Worm (Caenorhabditis elegans) whole organism, L2 larva: ENCODE data around the gene cpi-1.

Experiments
- ama-1 ChIP-seq: fragments of 150-350 bp; optimal IDR thresholded peaks from 2 replicates; lab custom pipeline; 2018; ENCODE audit warnings: inconsistent platforms
- skn-1 ChIP-seq: sonication (generic microtip); optimal IDR thresholded peaks from 2 replicates; lab custom pipeline; 2017; ENCODE audit warnings: missing biosample characterization, missing genetic modification characterization

ce11 chrIV:6095357-6095858 is 1.9 kb upstream of the cpi-1 start, which contains the start of gene lag-1:
- TF ChIP-seq ama-1 (no peak), skn-1 (tag; lab: Kevin White, UChicago) (no peak)
